Fruit fly (Drosophila melanogaster) whole organism, adult: Measurements from ENCODE around the gene Tsr1.

ENCODE experiments used
- CG11617 ChIP-seq: fragments of 200-800 bp; sonication (Bioruptor generic); optimal IDR thresholded peaks from 2 replicates; lab custom pipeline; 2017; ENCODE audit warnings: mild to moderate bottlenecking, missing biosample characterization, missing genetic modification reagents, missing genetic modification characterization
- CG12768 ChIP-seq: fragments of 200-800 bp; sonication (Bioruptor generic); optimal IDR thresholded peaks from 2 replicates; lab custom pipeline; 2017; ENCODE audit warnings: missing biosample characterization, missing genetic modification characterization, mild to moderate bottlenecking, moderate library complexity, missing genetic modification reagents
- CG14711 ChIP-seq: fragments of 200-800 bp; sonication (Bioruptor generic); optimal IDR thresholded peaks from 2 replicates; lab custom pipeline; 2018; ENCODE audit warnings: missing biosample characterization, mild to moderate bottlenecking, missing genetic modification characterization, moderate library complexity
- CG1620 ChIP-seq: fragments of 200-800 bp; sonication (Bioruptor generic); optimal IDR thresholded peaks from 2 replicates; lab custom pipeline; 2016; ENCODE audit warnings: missing biosample characterization, missing genetic modification characterization
- CG33017 ChIP-seq: fragments of 200-800 bp; sonication (Bioruptor generic); optimal IDR thresholded peaks from 2 replicates; lab custom pipeline; 2018; ENCODE audit warnings: missing biosample characterization, mild to moderate bottlenecking, missing genetic modification characterization, moderate library complexity
- CG5204 ChIP-seq: fragments of 200-800 bp; sonication (Bioruptor generic); optimal IDR thresholded peaks from 2 replicates; lab custom pipeline; 2016; ENCODE audit warnings: missing biosample characterization, missing genetic modification characterization
- CG7045 ChIP-seq: fragments of 200-800 bp; sonication (Bioruptor generic); optimal IDR thresholded peaks from 2 replicates; lab custom pipeline; 2017; ENCODE audit warnings: missing biosample characterization, mild to moderate bottlenecking, missing genetic modification characterization
- CG7101 ChIP-seq: fragments of 200-800 bp; sonication (Bioruptor generic); optimal IDR thresholded peaks from 2 replicates; lab custom pipeline; 2018; ENCODE audit warnings: missing biosample characterization, mild to moderate bottlenecking, missing genetic modification characterization, moderate library complexity
- Clk ChIP-seq: fragments of 200-800 bp; sonication (Bioruptor generic); optimal IDR thresholded peaks from 2 replicates; lab custom pipeline; 2017; ENCODE audit warnings: missing biosample characterization, missing genetic modification characterization
- Crg-1 ChIP-seq: fragments of 200-800 bp; sonication (Bioruptor generic); optimal IDR thresholded peaks from 2 replicates; lab custom pipeline; 2016; ENCODE audit warnings: missing biosample characterization, missing genetic modification characterization
- Hr96 ChIP-seq: fragments of 200-800 bp; sonication (Bioruptor generic); optimal IDR thresholded peaks from 2 replicates; lab custom pipeline; 2016; ENCODE audit warnings: missing biosample characterization, missing genetic modification characterization
- Mnt ChIP-seq: fragments of 200-800 bp; sonication (Bioruptor generic); optimal IDR thresholded peaks from 2 replicates; lab custom pipeline; 2016; ENCODE audit warnings: missing biosample characterization, mild to moderate bottlenecking, missing genetic modification characterization
- bab1 ChIP-seq: fragments of 200-800 bp; sonication (Bioruptor generic); optimal IDR thresholded peaks from 3 replicates; lab custom pipeline; 2019; ENCODE audit warnings: missing biosample characterization, mild to moderate bottlenecking, missing genetic modification characterization, moderate library complexity
- cic ChIP-seq: fragments of 200-800 bp; sonication (Bioruptor generic); optimal IDR thresholded peaks from 2 replicates; lab custom pipeline; 2017; ENCODE audit warnings: missing biosample characterization, mild to moderate bottlenecking, missing genetic modification characterization, moderate library complexity
- cnc ChIP-seq, 2 experiments: fragments of >200 bp; optimal IDR thresholded peaks; 2 replicates each; lab custom pipeline; 2017
- kay ChIP-seq: fragments of 200-800 bp; sonication (Bioruptor generic); peaks from one replicate; lab custom pipeline; 2016; ENCODE audit warnings: missing biosample characterization, missing genetic modification characterization, borderline replicate concordance
- ovo ChIP-seq: fragments of 200-800 bp; sonication (Bioruptor generic); optimal IDR thresholded peaks from 2 replicates; lab custom pipeline; 2016; ENCODE audit warnings: missing biosample characterization, missing genetic modification characterization
- pad ChIP-seq: fragments of 200-800 bp; sonication (Bioruptor generic); optimal IDR thresholded peaks from 3 replicates; lab custom pipeline; 2017; ENCODE audit warnings: missing biosample characterization, missing genetic modification characterization, mild to moderate bottlenecking, moderate library complexity, missing genetic modification reagents
- tj ChIP-seq: fragments of 200-800 bp; sonication (Bioruptor generic); optimal IDR thresholded peaks from 3 replicates; lab custom pipeline; 2017; ENCODE audit warnings: missing biosample characterization, mild to moderate bottlenecking, missing genetic modification characterization, moderate library complexity
- toe ChIP-seq: fragments of 200-800 bp; sonication (Bioruptor generic); optimal IDR thresholded peaks from 2 replicates; lab custom pipeline; 2016; ENCODE audit warnings: missing biosample characterization, missing genetic modification characterization

The Tsr1 gene

dm6 chr3L:21371230-21371629 is 36.2 kb downstream of the Tsr1 start:
- TF ChIP-seq Hr96 (no peak), tj (GFP tag; lab: Kevin White, UChicago) (no peak), CG5204 (GFP tag; lab: Kevin White, UChicago) (no peak), CG7045 (no peak), Crg-1 (GFP tag; lab: Kevin White, UChicago) (no peak), Clk (GFP tag; lab: Kevin White, UChicago) (no peak), CG12768 (GFP tag; lab: Kevin White, UChicago) (no peak), pad (no peak), cic (GFP tag; lab: Kevin White, UChicago) (no peak), bab1 (GFP tag; lab: Kevin White, UChicago) (no peak), CG1620 (GFP tag; lab: Kevin White, UChicago) (no peak), ovo (GFP tag; lab: Kevin White, UChicago) (no peak)

- no peak for TF ChIP-seq Mnt (GFP tag; lab: Kevin White, UChicago)
- TF ChIP-seq kay (GFP tag; lab: Kevin White, UChicago) = no peak
- no peak for TF ChIP-seq Crg-1 (GFP tag; lab: Kevin White, UChicago)
- no peak for TF ChIP-seq cnc (optimal IDR thresholded peaks at IDR 0.05; lab: Kevin White, UChicago)
- no peak for TF ChIP-seq tj (GFP tag; lab: Kevin White, UChicago)
- TF ChIP-seq ovo (GFP tag; lab: Kevin White, UChicago) = no peak
- TF ChIP-seq toe = no peak
- TF ChIP-seq CG14711 (tag; lab: Kevin White, UChicago) = no peak
- no peak for TF ChIP-seq CG7101 (tag; lab: Kevin White, UChicago)
- no peak for TF ChIP-seq CG12768 (GFP tag; lab: Kevin White, UChicago)
- TF ChIP-seq cic (GFP tag; lab: Kevin White, UChicago) = no peak
- TF ChIP-seq CG33017 (tag; lab: Kevin White, UChicago) = no peak
- no peak for TF ChIP-seq CG11617 (GFP tag; lab: Kevin White, UChicago)
- TF ChIP-seq Clk (GFP tag; lab: Kevin White, UChicago) = no peak
- TF ChIP-seq bab1 (GFP tag; lab: Kevin White, UChicago) = no peak
Measured at dm6 chr3L:21380126-21380525, 45.1 kb downstream of the Tsr1 start.

dm6 chr3L:21380581-21381175 is 45.7 kb downstream of the Tsr1 start:
- TF ChIP-seq cic (GFP tag; lab: Kevin White, UChicago) = no peak
- peak; percentile 52 for TF ChIP-seq kay (GFP tag; lab: Kevin White, UChicago)

- TF ChIP-seq CG11617 (GFP tag; lab: Kevin White, UChicago) (no peak), Crg-1 (GFP tag; lab: Kevin White, UChicago) (no peak), CG5204 (GFP tag; lab: Kevin White, UChicago) (no peak), ovo (GFP tag; lab: Kevin White, UChicago) (no peak), bab1 (GFP tag; lab: Kevin White, UChicago) (no peak), CG33017 (tag; lab: Kevin White, UChicago) (no peak), CG7101 (tag; lab: Kevin White, UChicago) (no peak), CG14711 (tag; lab: Kevin White, UChicago) (no peak), toe (no peak), kay (GFP tag; lab: Kevin White, UChicago) (no peak), Mnt (GFP tag; lab: Kevin White, UChicago) (no peak), CG1620 (GFP tag; lab: Kevin White, UChicago) (no peak), Hr96 (no peak), CG12768 (GFP tag; lab: Kevin White, UChicago) (no peak), cic (GFP tag; lab: Kevin White, UChicago) (no peak), pad (no peak), cnc (optimal IDR thresholded peaks at IDR 0.05; lab: Kevin White, UChicago) (no peak), CG7045 (no peak)
Measured at dm6 chr3L:21381746-21382145, 46.7 kb downstream of the Tsr1 start.

dm6 chr3L:21382158-21382610 is 47.2 kb downstream of the Tsr1 start, which contains the start of gene rgn:
Gene rgn, plus strand, starts transcription at chr3L:21382501.
- TF ChIP-seq Mnt (GFP tag; lab: Kevin White, UChicago) (peak; percentile 51), ovo (GFP tag; lab: Kevin White, UChicago) (no peak), CG1620 (GFP tag; lab: Kevin White, UChicago) (peak; percentile 11), Crg-1 (GFP tag; lab: Kevin White, UChicago) (no peak), kay (GFP tag; lab: Kevin White, UChicago) (no peak), toe (peak; percentile 9), Hr96 (peak; percentile 31), CG7045 (peak; percentile 66), CG5204 (GFP tag; lab: Kevin White, UChicago) (peak; percentile 28), CG11617 (GFP tag; lab: Kevin White, UChicago) (peak; percentile 57), tj (GFP tag; lab: Kevin White, UChicago) (peak; percentile 39), Clk (GFP tag; lab: Kevin White, UChicago) (no peak), cnc (optimal IDR thresholded peaks at IDR 0.05; lab: Kevin White, UChicago) (no peak), pad (peak; percentile 35), CG7101 (tag; lab: Kevin White, UChicago) (peak; percentile 33), CG12768 (GFP tag; lab: Kevin White, UChicago) (peak; percentile 42), cic (GFP tag; lab: Kevin White, UChicago) (no peak), bab1 (GFP tag; lab: Kevin White, UChicago) (peak; percentile 38), CG33017 (tag; lab: Kevin White, UChicago) (peak; percentile 59), CG14711 (tag; lab: Kevin White, UChicago) (peak; percentile 56)

dm6 chr3L:21383440-21383839 is 48.4 kb downstream of the Tsr1 start:
- peak; percentile 37 for TF ChIP-seq CG33017 (tag; lab: Kevin White, UChicago)
- TF ChIP-seq CG7101 (tag; lab: Kevin White, UChicago) = peak; percentile 28
- no peak for TF ChIP-seq CG12768 (GFP tag; lab: Kevin White, UChicago)
- TF ChIP-seq CG14711 (tag; lab: Kevin White, UChicago) = peak; percentile 54
- TF ChIP-seq Clk (GFP tag; lab: Kevin White, UChicago) = no peak
